Fruit fly (Drosophila melanogaster) whole organism, embryonic: Measurements from ENCODE around the gene RtcB.

Experiments
- Asciz ChIP-seq: fragments of 200-800 bp; sonication (Bioruptor generic); optimal IDR thresholded peaks from 2 replicates; lab custom pipeline; 2017; ENCODE audit warnings: missing biosample characterization, mild to moderate bottlenecking, missing genetic modification characterization, missing genetic modification reagents
- B-H1 ChIP-seq: fragments of 200-800 bp; sonication (Bioruptor generic); IDR thresholded peaks from 3 replicates; pipeline ENCODE4 v1.3.6; 2022; ENCODE audit warnings: missing biosample characterization, missing genetic modification characterization
- CG10462 ChIP-seq: fragments of 200-800 bp; sonication (Bioruptor generic); optimal IDR thresholded peaks from 2 replicates; lab custom pipeline; 2016; ENCODE audit warnings: missing biosample characterization, missing genetic modification characterization
- CG11247 ChIP-seq: fragments of 200-800 bp; sonication (Bioruptor generic); IDR thresholded peaks from 2 replicates; pipeline ENCODE4 v1.3.6; 2022; ENCODE audit warnings: missing biosample characterization, missing genetic modification characterization
- CG11696 ChIP-seq: fragments of 200-800 bp; sonication (Bioruptor generic); IDR thresholded peaks from 2 replicates; pipeline ENCODE4 v1.3.6; 2022; ENCODE audit warnings: missing biosample characterization, missing genetic modification characterization
- CG14014 ChIP-seq: fragments of 200-800 bp; sonication (Bioruptor generic); IDR thresholded peaks from 2 replicates; pipeline ENCODE4 v1.3.6; 2022; ENCODE audit warnings: missing biosample characterization, missing genetic modification characterization
- CG15696 ChIP-seq: fragments of 200-800 bp; sonication (Bioruptor generic); optimal IDR thresholded peaks from 2 replicates; lab custom pipeline; 2019; ENCODE audit warnings: missing biosample characterization, mild to moderate bottlenecking, missing genetic modification characterization, moderate library complexity
- CG17359 ChIP-seq: fragments of 200-800 bp; sonication (Bioruptor generic); optimal IDR thresholded peaks from 3 replicates; lab custom pipeline; 2018; ENCODE audit warnings: missing biosample characterization, mild to moderate bottlenecking, missing genetic modification characterization, moderate library complexity
- CG17829 ChIP-seq: fragments of 200-800 bp; optimal IDR thresholded peaks from 2 replicates; lab custom pipeline; 2019; ENCODE audit warnings: missing biosample characterization, mild to moderate bottlenecking, missing genetic modification characterization, moderate library complexity
- CG30403 ChIP-seq: fragments of 200-800 bp; sonication (Bioruptor generic); optimal IDR thresholded peaks from 3 replicates; lab custom pipeline; 2016; ENCODE audit warnings: missing biosample characterization, missing genetic modification characterization
- CG32532 ChIP-seq: fragments of 200-800 bp; sonication (Bioruptor generic); IDR thresholded peaks from 2 replicates; pipeline ENCODE4 v1.3.6; 2022; ENCODE audit warnings: missing biosample characterization, missing genetic modification characterization
- CG33557 ChIP-seq: fragments of 200-800 bp; sonication (Bioruptor generic); optimal IDR thresholded peaks from 2 replicates; lab custom pipeline; 2019; ENCODE audit warnings: missing biosample characterization, mild to moderate bottlenecking, missing genetic modification characterization, moderate library complexity
- CG42726 ChIP-seq: fragments of 200-800 bp; sonication (Bioruptor generic); IDR thresholded peaks from 2 replicates; pipeline ENCODE4 v1.3.6; 2022; ENCODE audit warnings: missing biosample characterization, missing genetic modification characterization; ENCODE audit not compliant: partially characterized antibody
- CG6175 ChIP-seq: fragments of 200-800 bp; sonication (Bioruptor generic); IDR thresholded peaks from 3 replicates; pipeline ENCODE4 v1.3.6; 2022; ENCODE audit warnings: missing biosample characterization, missing genetic modification characterization
- CG6254 ChIP-seq: fragments of 200-800 bp; sonication (Bioruptor generic); optimal IDR thresholded peaks from 3 replicates; lab custom pipeline; 2017; ENCODE audit warnings: mild to moderate bottlenecking, missing biosample characterization, missing genetic modification reagents, missing genetic modification characterization
- CG6272 ChIP-seq: fragments of 200-800 bp; sonication (Bioruptor generic); IDR thresholded peaks from 2 replicates; pipeline ENCODE4 v1.3.6; 2022; ENCODE audit warnings: missing biosample characterization, missing genetic modification characterization
- CG6813 ChIP-seq: fragments of 200-800 bp; sonication (Bioruptor generic); optimal IDR thresholded peaks from 2 replicates; lab custom pipeline; 2017; ENCODE audit warnings: missing biosample characterization, missing genetic modification characterization, mild to moderate bottlenecking, moderate library complexity, missing genetic modification reagents
- CG7963 ChIP-seq: fragments of 200-800 bp; sonication (Bioruptor generic); IDR thresholded peaks from 3 replicates; pipeline ENCODE4 v1.3.6; 2022; ENCODE audit warnings: missing biosample characterization, missing genetic modification characterization; ENCODE audit not compliant: partially characterized antibody
- CG9932 ChIP-seq: fragments of 200-800 bp; sonication (Bioruptor generic); IDR thresholded peaks from 2 replicates; pipeline ENCODE4 v1.3.6; 2022; ENCODE audit warnings: missing biosample characterization, missing genetic modification characterization
- D ChIP-seq, 2 experiments: fragments of 200-800 bp in 1 of 2; fragments of >200 bp in 1 of 2; sonication (Bioruptor generic) in 1 of 2; optimal IDR thresholded peaks; 2 replicates in 1 of 2; 3 replicates in 1 of 2; lab custom pipeline; 2017; ENCODE audit warnings: mild to moderate bottlenecking in 1 of 2, missing biosample characterization in 1 of 2, missing genetic modification characterization in 1 of 2, missing genetic modification reagents in 1 of 2
- Dek ChIP-seq: fragments of 200-800 bp; sonication (Bioruptor generic); optimal IDR thresholded peaks from 3 replicates; lab custom pipeline; 2019; ENCODE audit warnings: missing biosample characterization, mild to moderate bottlenecking, missing genetic modification characterization, moderate library complexity
- Dp ChIP-seq: fragments of 200-800 bp; sonication (Bioruptor generic); optimal IDR thresholded peaks from 2 replicates; lab custom pipeline; 2018; ENCODE audit warnings: missing biosample characterization, mild to moderate bottlenecking, missing genetic modification characterization, moderate library complexity
- Ets65A ChIP-seq: fragments of 200-800 bp; sonication (Bioruptor generic); peaks from one replicate; lab custom pipeline; 2016; ENCODE audit warnings: missing biosample characterization, missing genetic modification characterization
- HLH3B ChIP-seq: fragments of 200-800 bp; sonication (Bioruptor generic); IDR thresholded peaks from 2 replicates; pipeline ENCODE4 v1.3.6; 2022; ENCODE audit warnings: missing biosample characterization, missing genetic modification characterization
- HmgZ ChIP-seq: fragments of 200-800 bp; sonication (Bioruptor generic); optimal IDR thresholded peaks from 2 replicates; lab custom pipeline; 2018; ENCODE audit warnings: missing biosample characterization, mild to moderate bottlenecking, missing genetic modification characterization
- Lpt ChIP-seq: fragments of >200 bp; optimal IDR thresholded peaks from 2 replicates; lab custom pipeline; 2018; ENCODE audit warnings: missing biosample characterization, missing genetic modification characterization
- Max ChIP-seq: fragments of 200-800 bp; sonication (Bioruptor generic); optimal IDR thresholded peaks from 2 replicates; lab custom pipeline; 2016; ENCODE audit warnings: missing biosample characterization, mild to moderate bottlenecking, missing genetic modification characterization
- Meics ChIP-seq: fragments of 200-800 bp; sonication (Bioruptor generic); optimal IDR thresholded peaks from 2 replicates; lab custom pipeline; 2017; ENCODE audit warnings: missing biosample characterization, mild to moderate bottlenecking, missing genetic modification characterization
- Neu2 ChIP-seq: fragments of 200-800 bp; sonication (Bioruptor generic); optimal IDR thresholded peaks from 3 replicates; lab custom pipeline; 2016; ENCODE audit warnings: missing biosample characterization, missing genetic modification characterization, borderline replicate concordance
- Rfx ChIP-seq: fragments of 200-800 bp; sonication (Bioruptor generic); IDR thresholded peaks from 2 replicates; pipeline ENCODE4 v1.3.6; 2022; ENCODE audit warnings: missing biosample characterization, missing genetic modification characterization
- Sry-δ ChIP-seq: fragments of 200-800 bp; sonication (Bioruptor generic); optimal IDR thresholded peaks from 2 replicates; lab custom pipeline; 2016; ENCODE audit warnings: missing biosample characterization, missing genetic modification characterization
- TFAM ChIP-seq: fragments of 200-800 bp; sonication (Bioruptor generic); optimal IDR thresholded peaks from 2 replicates; lab custom pipeline; 2017; ENCODE audit warnings: missing biosample characterization, missing genetic modification characterization, inconsistent platforms
- Tbp ChIP-seq: fragments of >200 bp; optimal IDR thresholded peaks from 2 replicates; lab custom pipeline; 2018; ENCODE audit warnings: missing biosample characterization, missing genetic modification characterization
- crc ChIP-seq: fragments of 200-800 bp; sonication (Bioruptor generic); optimal IDR thresholded peaks from 2 replicates; lab custom pipeline; 2016; ENCODE audit warnings: missing biosample characterization, missing genetic modification characterization
- crol ChIP-seq: fragments of 200-800 bp; sonication (Bioruptor generic); IDR thresholded peaks from 2 replicates; pipeline ENCODE4 v1.3.6; 2022; ENCODE audit warnings: missing biosample characterization, missing genetic modification characterization
- gem ChIP-seq: fragments of 200-800 bp; sonication (Bioruptor generic); optimal IDR thresholded peaks from 2 replicates; lab custom pipeline; 2019; ENCODE audit warnings: missing biosample characterization, mild to moderate bottlenecking, missing genetic modification characterization, moderate library complexity
- h ChIP-seq: fragments of >200 bp; optimal IDR thresholded peaks from 2 replicates; lab custom pipeline; 2017
- lilli ChIP-seq: fragments of 200-800 bp; sonication (Bioruptor generic); optimal IDR thresholded peaks from 3 replicates; lab custom pipeline; 2016; ENCODE audit warnings: missing biosample characterization, missing genetic modification characterization
- lov ChIP-seq, 2 experiments: fragments of 200-800 bp in 1 of 2; fragments of >200 bp in 1 of 2; sonication (Bioruptor generic) in 1 of 2; IDR thresholded peaks in 1 of 2; optimal IDR thresholded peaks in 1 of 2; 2 replicates in 1 of 2; 3 replicates in 1 of 2; pipeline versions ENCODE4 v1.3.6 to Lab custom; 2017 to 2022; ENCODE audit warnings: missing biosample characterization in 1 of 2, missing genetic modification characterization in 1 of 2
- nmo ChIP-seq: fragments of 200-800 bp; sonication (Bioruptor generic); optimal IDR thresholded peaks from 2 replicates; lab custom pipeline; 2018; ENCODE audit warnings: missing biosample characterization, mild to moderate bottlenecking, missing genetic modification characterization, moderate library complexity
- phol ChIP-seq: fragments of 200-800 bp; sonication (Bioruptor generic); optimal IDR thresholded peaks from 3 replicates; lab custom pipeline; 2018; ENCODE audit warnings: missing biosample characterization, mild to moderate bottlenecking, missing genetic modification characterization, moderate library complexity
- sd ChIP-seq: fragments of 200-800 bp; sonication (Bioruptor generic); optimal IDR thresholded peaks from 3 replicates; lab custom pipeline; 2018; ENCODE audit warnings: missing biosample characterization, mild to moderate bottlenecking, missing genetic modification characterization, moderate library complexity
- shn ChIP-seq: fragments of 200-800 bp; sonication (Bioruptor generic); optimal IDR thresholded peaks from 3 replicates; lab custom pipeline; 2016; ENCODE audit warnings: missing biosample characterization, missing genetic modification characterization
- sug ChIP-seq: fragments of 200-800 bp; optimal IDR thresholded peaks from 2 replicates; lab custom pipeline; 2019; ENCODE audit warnings: missing biosample characterization, mild to moderate bottlenecking, missing genetic modification characterization, moderate library complexity
- tll ChIP-seq, 2 experiments: fragments of 200-800 bp in 1 of 2; fragments of >200 bp in 1 of 2; sonication (Bioruptor generic) in 1 of 2; optimal IDR thresholded peaks; 2 replicates each; lab custom pipeline; 2017 to 2019; ENCODE audit warnings: missing biosample characterization in 2 of 2, missing genetic modification characterization in 2 of 2, mild to moderate bottlenecking in 1 of 2, moderate library complexity in 1 of 2
- trem ChIP-seq: fragments of 200-800 bp; optimal IDR thresholded peaks from 3 replicates; lab custom pipeline; 2019; ENCODE audit warnings: missing biosample characterization, mild to moderate bottlenecking, missing genetic modification characterization, moderate library complexity
- unpg ChIP-seq: fragments of 200-800 bp; sonication (Bioruptor generic); optimal IDR thresholded peaks from 3 replicates; lab custom pipeline; 2018; ENCODE audit warnings: missing biosample characterization, mild to moderate bottlenecking, missing genetic modification characterization, moderate library complexity
- zfh2 ChIP-seq: fragments of 200-800 bp; sonication (Bioruptor generic); optimal IDR thresholded peaks from 2 replicates; lab custom pipeline; 2016; ENCODE audit warnings: missing biosample characterization, missing genetic modification characterization

Gene RtcB

DNA sequence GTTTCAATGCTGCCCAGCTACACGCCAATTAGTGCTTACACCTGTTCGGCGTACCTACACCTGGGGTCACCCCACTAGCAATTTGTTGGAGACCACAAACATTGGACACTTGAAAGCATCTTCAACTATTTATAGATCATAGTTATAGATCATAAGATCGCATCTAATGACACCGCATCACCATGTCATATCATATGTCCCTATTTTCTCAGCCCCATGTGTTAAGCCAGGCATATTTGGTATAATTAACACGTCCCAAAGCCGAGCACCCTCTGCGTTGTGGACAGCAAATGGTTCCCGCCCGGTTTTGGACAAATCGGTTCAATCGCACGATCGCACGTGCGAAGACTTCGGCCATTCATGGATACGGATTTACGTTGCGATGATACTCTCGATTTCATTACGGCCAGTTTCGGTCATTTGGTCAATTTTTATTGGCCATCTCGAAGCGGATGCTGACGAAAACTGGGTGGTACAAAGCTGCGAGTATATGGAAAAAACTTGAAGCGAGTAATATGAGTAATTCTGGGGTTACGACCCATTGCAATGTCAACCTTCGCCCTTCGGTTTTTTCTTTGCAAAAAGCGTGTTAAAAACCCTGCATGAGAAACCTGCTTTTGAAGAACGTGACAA, 9.3 kb downstream of the RtcB start (continued):
- peak; percentile 66 for TF ChIP-seq CG10462 (GFP tag; lab: Kevin White, UChicago)
- no peak for TF ChIP-seq TFAM (GFP tag; lab: Kevin White, UChicago)
- TF ChIP-seq Lpt (GFP tag; lab: Kevin White, UChicago), result no peak
- TF ChIP-seq Meics (GFP tag; lab: Kevin White, UChicago), result peak; percentile 81
- TF ChIP-seq HLH3B, result peak; percentile 91
- peak; percentile 85 for TF ChIP-seq unpg (GFP tag; lab: Kevin White, UChicago)
- TF ChIP-seq HmgZ, result peak; percentile 74
- peak; percentile 74 for TF ChIP-seq phol
- peak; percentile 93 for TF ChIP-seq CG11696 (GFP tag; lab: Robert Waterston, UW)
- no peak for TF ChIP-seq h
- TF ChIP-seq CG17829, result peak; percentile 67
- TF ChIP-seq Dek (tag; lab: Kevin White, UChicago), result peak; percentile 55
- TF ChIP-seq B-H1, result peak; percentile 43; the same call in 2 of the 3 replicates
- TF ChIP-seq gem (tag; lab: Kevin White, UChicago), result peak; percentile 84
- peak; percentile 46 for TF ChIP-seq CG6254
- peak; percentile 33 for TF ChIP-seq CG6813 (GFP tag; lab: Kevin White, UChicago)
- TF ChIP-seq Neu2 (GFP tag; lab: Kevin White, UChicago), result peak; percentile 56
- TF ChIP-seq sug (tag; lab: Kevin White, UChicago), result peak; percentile 35
- TF ChIP-seq tll (GFP tag; optimal IDR thresholded peaks at IDR 0.05; lab: Kevin White, UChicago), result no peak
- TF ChIP-seq CG11247 (GFP tag; lab: Robert Waterston, UW), result peak; percentile 53; the same call in 1 of the 2 replicates
- peak; percentile 91 for TF ChIP-seq CG30403 (GFP tag; lab: Kevin White, UChicago)
- TF ChIP-seq sd (tag; lab: Kevin White, UChicago), result peak; percentile 89
- TF ChIP-seq Max (GFP tag; lab: Kevin White, UChicago), result peak; percentile 20
- TF ChIP-seq Asciz (GFP tag; lab: Kevin White, UChicago), result peak; percentile 68
- peak; percentile 70 for TF ChIP-seq CG32532 (GFP tag; lab: Robert Waterston, UW)
- peak; percentile 10; the same call in 1 of the 2 replicates for TF ChIP-seq crol (GFP tag; lab: Robert Waterston, UW)
- TF ChIP-seq CG6175, result no peak
- TF ChIP-seq CG6272 (GFP tag; lab: Robert Waterston, UW), result peak; percentile 44; the same call in 1 of the 2 replicates
- peak; percentile 63 for TF ChIP-seq CG9932 (GFP tag; lab: Robert Waterston, UW)
- no peak for TF ChIP-seq Dp (GFP tag; lab: Kevin White, UChicago)
- TF ChIP-seq CG17359, result peak; percentile 82
- TF ChIP-seq crc (GFP tag; lab: Kevin White, UChicago), result peak; percentile 73
- TF ChIP-seq Tbp (GFP tag; lab: Kevin White, UChicago), result no peak
- TF ChIP-seq shn, result peak; percentile 31
- TF ChIP-seq Rfx, result peak; percentile 83
- peak; percentile 9 for TF ChIP-seq CG15696
- TF ChIP-seq lilli (GFP tag; lab: Kevin White, UChicago), result peak; percentile 94
- peak; percentile 9 for TF ChIP-seq Sry-δ (GFP tag; lab: Kevin White, UChicago)
- TF ChIP-seq CG7963, result no peak
- peak; percentile 73 for TF ChIP-seq nmo (GFP tag; lab: Kevin White, UChicago)
- peak; percentile 75 for TF ChIP-seq CG14014 (GFP tag; lab: Robert Waterston, UW)
- peak; percentile 65 for TF ChIP-seq trem (tag; lab: Kevin White, UChicago)
- TF ChIP-seq D (optimal IDR thresholded peaks at IDR 0.05; lab: Kevin White, UChicago), result no peak
- TF ChIP-seq D (GFP tag; optimal IDR thresholded peaks at IDR 0.05; lab: Kevin White, UChicago), result peak; percentile 66
- no peak for TF ChIP-seq CG42726 (GFP tag; lab: Robert Waterston, UW)
- peak; percentile 45 for TF ChIP-seq CG33557 (GFP tag; lab: Kevin White, UChicago)
- no peak for TF ChIP-seq lov (optimal IDR thresholded peaks at IDR 0.05; lab: Kevin White, UChicago)
- peak; percentile 33; the same call in 1 of the 3 replicates for TF ChIP-seq lov (GFP tag; IDR thresholded peaks at IDR 0.05; lab: Robert Waterston, UW)
- peak; percentile 40 for TF ChIP-seq zfh2 (GFP tag; lab: Kevin White, UChicago)
- peak; percentile 97 for TF ChIP-seq Ets65A (GFP tag; lab: Kevin White, UChicago)
